Fruit fly (Drosophila melanogaster): ENCODE data around the gene CG31142.

The CG31142 gene

dm6 chr3R:23889922-23890321, 39.1 kb upstream of the CG31142 start, which contains the start of gene Pli (continued):
- TF ChIP-seq CG1602 (GFP tag; optimal IDR thresholded peaks at IDR 0.05), result no peak
- TF ChIP-seq CG5953 (GFP tag; IDR thresholded peaks at IDR 0.05), result no peak
- TF ChIP-seq CG12769 (tag; optimal IDR thresholded peaks at IDR 0.05), result peak; percentile 34
- no peak for TF ChIP-seq CG12155 (GFP tag; optimal IDR thresholded peaks at IDR 0.05)
- no peak for TF ChIP-seq CG2202 (tag; optimal IDR thresholded peaks at IDR 0.05)
- TF ChIP-seq CG4707 (GFP tag; optimal IDR thresholded peaks at IDR 0.05), result peak; percentile 8
- no peak for TF ChIP-seq bab2 (GFP tag; optimal IDR thresholded peaks at IDR 0.05)
- no peak for TF ChIP-seq CG13424 (tag; optimal IDR thresholded peaks at IDR 0.05)
- TF ChIP-seq fd64A (GFP tag; optimal IDR thresholded peaks at IDR 0.05), result no peak
- no peak for TF ChIP-seq Fer3 (tag; optimal IDR thresholded peaks at IDR 0.05)
- peak; percentile 30 for TF ChIP-seq CG17912 (GFP tag; optimal IDR thresholded peaks at IDR 0.05)
- TF ChIP-seq Oli (tag; optimal IDR thresholded peaks at IDR 0.05), result no peak
- TF ChIP-seq Adf1 (GFP tag; IDR thresholded peaks at IDR 0.05), result no peak
- TF ChIP-seq gcm (GFP tag; optimal IDR thresholded peaks at IDR 0.05), result peak; percentile 72
- TF ChIP-seq CG15514 (GFP tag; optimal IDR thresholded peaks at IDR 0.05), result peak; percentile 91
- no peak for TF ChIP-seq Ravus (GFP tag; IDR thresholded peaks at IDR 0.05)
- TF ChIP-seq hb (GFP tag; IDR thresholded peaks at IDR 0.05; ENCODE audit: partially characterized antibody), result no peak
- TF ChIP-seq Ssrp (tag; optimal IDR thresholded peaks at IDR 0.05), result no peak
- no peak for TF ChIP-seq gcm2 (GFP tag; optimal IDR thresholded peaks at IDR 0.05)
- peak; percentile 66 for TF ChIP-seq CG13894 (tag; optimal IDR thresholded peaks at IDR 0.05)
- TF ChIP-seq grn (GFP tag; optimal IDR thresholded peaks at IDR 0.05), result peak; percentile 40
- no peak for TF ChIP-seq Doc3 (GFP tag; IDR thresholded peaks at IDR 0.05; ENCODE audit: partially characterized antibody)
- no peak for TF ChIP-seq HHEX (GFP tag; optimal IDR thresholded peaks at IDR 0.05)
- TF ChIP-seq Sry-β (GFP tag; optimal IDR thresholded peaks at IDR 0.05), result no peak
- no peak for TF ChIP-seq fu2 (GFP tag; optimal IDR thresholded peaks at IDR 0.05)
- TF ChIP-seq cad (GFP tag; optimal IDR thresholded peaks at IDR 0.05), result no peak
- TF ChIP-seq CG7357 (GFP tag; IDR thresholded peaks at IDR 0.05), result no peak
- no peak for TF ChIP-seq CG13296 (GFP tag; optimal IDR thresholded peaks at IDR 0.05)
- no peak for TF ChIP-seq CG15011 (GFP tag; optimal IDR thresholded peaks at IDR 0.05)
- no peak for TF ChIP-seq jigr1 (GFP tag; IDR thresholded peaks at IDR 0.05)
- TF ChIP-seq CG1529 (GFP tag; optimal IDR thresholded peaks at IDR 0.05), result no peak
- no peak for TF ChIP-seq CG3838 (GFP tag; optimal IDR thresholded peaks at IDR 0.05)
- no peak for TF ChIP-seq Six4 (GFP tag; optimal IDR thresholded peaks at IDR 0.05)
- no peak for TF ChIP-seq CG30403 (GFP tag; optimal IDR thresholded peaks at IDR 0.05)
- TF ChIP-seq CG9797 (GFP tag; optimal IDR thresholded peaks at IDR 0.05), result peak; percentile 93
- no peak for TF ChIP-seq CG30020 (tag; optimal IDR thresholded peaks at IDR 0.05)
- TF ChIP-seq bowl (GFP tag; IDR thresholded peaks at IDR 0.05), result no peak
- no peak for TF ChIP-seq ken (GFP tag; IDR thresholded peaks at IDR 0.05)
- TF ChIP-seq lab (GFP tag; optimal IDR thresholded peaks at IDR 0.05), result peak; percentile 49
- no peak for TF ChIP-seq Abd-B (GFP tag; optimal IDR thresholded peaks at IDR 0.05)
- peak; percentile 62 for TF ChIP-seq CG8924 (tag; optimal IDR thresholded peaks at IDR 0.05)
- TF ChIP-seq CG14441 (GFP tag; IDR thresholded peaks at IDR 0.05), result no peak
- no peak for TF ChIP-seq wek (GFP tag; optimal IDR thresholded peaks at IDR 0.05)
- no peak for TF ChIP-seq Doc2 (GFP tag; IDR thresholded peaks at IDR 0.05)
- TF ChIP-seq Hr78 (GFP tag; optimal IDR thresholded peaks at IDR 0.05), result peak in 1 of 2 experiments; percentile 5
- no peak for TF ChIP-seq tap (tag; optimal IDR thresholded peaks at IDR 0.05)
- no peak for TF ChIP-seq CG16863 (GFP tag; optimal IDR thresholded peaks at IDR 0.05)
- no peak for TF ChIP-seq trh (GFP tag; optimal IDR thresholded peaks at IDR 0.05)
- TF ChIP-seq CG7745 (tag; optimal IDR thresholded peaks at IDR 0.05), result no peak
- peak; percentile 30 for TF ChIP-seq scrt (GFP tag; optimal IDR thresholded peaks at IDR 0.05)
- no peak for TF ChIP-seq CG1832 (GFP tag; optimal IDR thresholded peaks at IDR 0.05)

Measured in whole organism, embryonic.